Fruit fly (Drosophila melanogaster): ENCODE data around the gene Gr98c.

DNA sequence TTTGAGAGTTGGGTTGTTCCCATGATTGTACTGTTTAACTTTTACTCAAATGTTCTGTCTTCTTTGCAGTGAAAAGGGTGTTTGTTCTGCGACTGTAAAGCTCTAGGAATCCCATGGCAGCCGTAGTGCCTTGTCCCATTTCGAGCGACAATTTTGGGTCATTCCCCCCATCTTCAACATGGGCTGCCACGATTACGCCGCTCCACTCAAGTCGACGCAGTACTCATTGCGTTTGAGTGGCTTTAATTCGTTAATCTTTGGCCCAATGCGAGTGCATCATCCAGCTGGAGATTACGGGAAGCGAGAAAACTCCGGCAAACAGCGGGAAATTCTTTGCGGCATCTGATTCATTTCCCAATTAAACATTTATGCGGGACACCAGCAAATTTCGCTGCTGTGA lies 12.2 kb downstream of the Gr98c start:
- TF ChIP-seq CG8478 (optimal IDR thresholded peaks at IDR 0.05): no peak
- no peak for TF ChIP-seq CTCF (optimal IDR thresholded peaks at IDR 0.05)
